Worm (Caenorhabditis elegans) whole organism, early embryonic: ENCODE data around the gene W01C8.1.

ENCODE experiments used
- F13C5.2 ChIP-seq: sonication (generic microtip); optimal IDR thresholded peaks from 2 replicates; lab custom pipeline; 2017; ENCODE audit warnings: mild to moderate bottlenecking, missing genetic modification characterization, inconsistent platforms, missing compliant biosample characterization
- aly-1 ChIP-seq: sonication (generic microtip); optimal IDR thresholded peaks from 2 replicates; lab custom pipeline; 2016; ENCODE audit warnings: missing genetic modification characterization, missing compliant biosample characterization
- ama-1 ChIP-seq: fragments of 150-350 bp; optimal IDR thresholded peaks from 2 replicates; lab custom pipeline; 2014
- ceh-13 ChIP-seq: fragments of 200-800 bp; sonication (Bioruptor generic); optimal IDR thresholded peaks from 2 replicates; lab custom pipeline; 2018; ENCODE audit warnings: mild to moderate bottlenecking, missing genetic modification characterization, missing compliant biosample characterization
- ets-7 ChIP-seq: sonication (generic microtip); optimal IDR thresholded peaks from 2 replicates; lab custom pipeline; 2016; ENCODE audit warnings: missing genotype, missing genetic modification characterization, missing compliant biosample characterization
- flt-1 ChIP-seq: fragments of 200-800 bp; sonication (Bioruptor generic); IDR thresholded peaks from 2 replicates; pipeline ENCODE4 v1.3.6; 2022; ENCODE audit warnings: missing genetic modification characterization, missing compliant biosample characterization
- hmg-4 ChIP-seq: fragments of 200-800 bp; sonication (Bioruptor generic); optimal IDR thresholded peaks from 2 replicates; lab custom pipeline; 2018; ENCODE audit warnings: mild to moderate bottlenecking, missing genetic modification characterization, missing compliant biosample characterization
- hnd-1 ChIP-seq: sonication (generic microtip); optimal IDR thresholded peaks from 2 replicates; lab custom pipeline; 2016; ENCODE audit warnings: missing genetic modification characterization, missing compliant biosample characterization
- scrt-1 ChIP-seq: fragments of 200-800 bp; sonication (Bioruptor generic); IDR thresholded peaks from 2 replicates; pipeline ENCODE4 v1.3.6; 2022; ENCODE audit warnings: missing genetic modification characterization, missing compliant biosample characterization
- tbx-37 ChIP-seq: fragments of 200-800 bp; sonication (Bioruptor generic); conservative IDR thresholded peaks from 2 replicates; pipeline ENCODE4 v1.3.6; 2022; ENCODE audit warnings: missing genetic modification reagents, missing genetic modification characterization, missing compliant biosample characterization

- TF ChIP-seq aly-1 (no peak), ama-1 (lab: Kevin White, UChicago) (no peak), scrt-1 (no peak), ceh-13 (no peak), tbx-37 (GFP tag; lab: Robert Waterston, UW) (no peak), hmg-4 (GFP tag; lab: Kevin White, UChicago) (no peak), flt-1 (no peak), ets-7 (no peak), F13C5.2 (tag; lab: Kevin White, UChicago) (no peak), hnd-1 (tag; lab: Kevin White, UChicago) (no peak)
Observed at ce11 chrX:5699555-5699954, 7.4 kb downstream of the W01C8.1 start.
